Fruit fly (Drosophila melanogaster): ENCODE measurements around the gene CG32024.

Gene CG32024

dm6 chr3L:8827133-8827867 lies 19.9 kb downstream of the CG32024 start, which contains the start of gene dally (continued):
- no peak for TF ChIP-seq crp (GFP tag; optimal IDR thresholded peaks at IDR 0.05)
- no peak for TF ChIP-seq slp2 (GFP tag; optimal IDR thresholded peaks at IDR 0.05)
- TF ChIP-seq Mad (GFP tag; optimal IDR thresholded peaks at IDR 0.05), result no peak
- TF ChIP-seq bigmax (GFP tag; optimal IDR thresholded peaks at IDR 0.05), result no peak
- peak; percentile 19 for TF ChIP-seq CG12219 (GFP tag; optimal IDR thresholded peaks at IDR 0.05)
- TF ChIP-seq tx (GFP tag; optimal IDR thresholded peaks at IDR 0.05), result no peak
- TF ChIP-seq CG10565 (GFP tag; optimal IDR thresholded peaks at IDR 0.05), result no peak
- no peak for TF ChIP-seq Hr39 (optimal IDR thresholded peaks at IDR 0.05)
- no peak for TF ChIP-seq ATbp (GFP tag; optimal IDR thresholded peaks at IDR 0.05)
- peak; percentile 85 for TF ChIP-seq CG42726 (GFP tag; IDR thresholded peaks at IDR 0.05; ENCODE audit: partially characterized antibody)
- TF ChIP-seq her (GFP tag; optimal IDR thresholded peaks at IDR 0.05), result peak; percentile 31
- no peak for TF ChIP-seq Dek (tag; optimal IDR thresholded peaks at IDR 0.05)
- no peak for TF ChIP-seq schlank (tag; optimal IDR thresholded peaks at IDR 0.05)
- no peak for TF ChIP-seq sisA (GFP tag; IDR thresholded peaks at IDR 0.05)
- no peak for TF ChIP-seq h (optimal IDR thresholded peaks at IDR 0.05)
- TF ChIP-seq CG11696 (GFP tag; IDR thresholded peaks at IDR 0.05), result 0 out of 2 replicates have a peak, but pooled peaks have one; percentile 40
- TF ChIP-seq D (optimal IDR thresholded peaks at IDR 0.05), result no peak
- TF ChIP-seq D (GFP tag; optimal IDR thresholded peaks at IDR 0.05), result no peak
- no peak for TF ChIP-seq Atf-2 (GFP tag; optimal IDR thresholded peaks at IDR 0.05)
- TF ChIP-seq CG6854 (GFP tag; optimal IDR thresholded peaks at IDR 0.05), result no peak
- TF ChIP-seq pho (GFP tag; optimal IDR thresholded peaks at IDR 0.05), result no peak
- TF ChIP-seq CG9437 (GFP tag; optimal IDR thresholded peaks at IDR 0.05), result no peak
- TF ChIP-seq CG12104 (GFP tag; optimal IDR thresholded peaks at IDR 0.05), result no peak
- TF ChIP-seq CG7839 (tag; optimal IDR thresholded peaks at IDR 0.05), result peak; percentile 44
- no peak for TF ChIP-seq fd102C (GFP tag; optimal IDR thresholded peaks at IDR 0.05)
- TF ChIP-seq CG6254 (GFP tag; optimal IDR thresholded peaks at IDR 0.05), result peak; percentile 55
- no peak; the same call in 1 of the 2 replicates for TF ChIP-seq E2f2 (GFP tag; IDR thresholded peaks at IDR 0.05)
- TF ChIP-seq CG8765 (GFP tag; IDR thresholded peaks at IDR 0.05), result no peak
- TF ChIP-seq CG8281 (tag; optimal IDR thresholded peaks at IDR 0.05), result peak; percentile 31
- TF ChIP-seq CG12659 (GFP tag; optimal IDR thresholded peaks at IDR 0.05), result peak; percentile 3
- TF ChIP-seq B-H1 (GFP tag; IDR thresholded peaks at IDR 0.05), result no peak; the same call in 2 of the 3 replicates
- no peak; the same call in 1 of the 2 replicates for TF ChIP-seq onecut (GFP tag; IDR thresholded peaks at IDR 0.05)
- TF ChIP-seq CG7271 (tag; optimal IDR thresholded peaks at IDR 0.05), result no peak
- peak; percentile 37 for TF ChIP-seq scrt (GFP tag; optimal IDR thresholded peaks at IDR 0.05)
- TF ChIP-seq inv (GFP tag; IDR thresholded peaks at IDR 0.05; ENCODE audit: partially characterized antibody), result no peak; the same call in 1 of the 2 replicates
- no peak for TF ChIP-seq CG6683 (GFP tag; optimal IDR thresholded peaks at IDR 0.05)
- TF ChIP-seq CG17912 (GFP tag; optimal IDR thresholded peaks at IDR 0.05), result peak; percentile 31
- TF ChIP-seq ase (GFP tag; IDR thresholded peaks at IDR 0.05), result no peak
- no peak for TF ChIP-seq fd3F (GFP tag; optimal IDR thresholded peaks at IDR 0.05)
- TF ChIP-seq CG12071 (GFP tag; optimal IDR thresholded peaks at IDR 0.05), result peak; percentile 50
- no peak for TF ChIP-seq CG2129 (GFP tag; IDR thresholded peaks at IDR 0.05; ENCODE audit: partially characterized antibody)
- no peak for TF ChIP-seq cad (GFP tag; optimal IDR thresholded peaks at IDR 0.05)
- TF ChIP-seq CG1792 (GFP tag; optimal IDR thresholded peaks at IDR 0.05), result no peak
- TF ChIP-seq CG10366 (GFP tag; IDR thresholded peaks at IDR 0.05), result no peak
- peak; percentile 13 for TF ChIP-seq HmgD (GFP tag; optimal IDR thresholded peaks at IDR 0.05)
- no peak for TF ChIP-seq insv (GFP tag; optimal IDR thresholded peaks at IDR 0.05)
- TF ChIP-seq CG9932 (GFP tag; IDR thresholded peaks at IDR 0.05), result peak; percentile 41
- TF ChIP-seq lbe (GFP tag; optimal IDR thresholded peaks at IDR 0.05), result no peak
- TF ChIP-seq gt (GFP tag; IDR thresholded peaks at IDR 0.05), result no peak
- no peak for TF ChIP-seq CG13775 (GFP tag; optimal IDR thresholded peaks at IDR 0.05)

Data from whole organism, embryonic.